Worm (Caenorhabditis elegans) whole organism, L1 larva: Measurements from ENCODE around the gene R05G6.9.
A peak's percentile ranks its signal among the peaks of the same experiment; 100 is the strongest.

Source experiments
- ets-5 ChIP-seq: fragments of 200-800 bp; sonication (Bioruptor generic); IDR thresholded peaks from 2 replicates; pipeline ENCODE4 v1.3.6; 2022; ENCODE audit warnings: missing genetic modification characterization, missing compliant biosample characterization
- rnt-1 ChIP-seq: sonication (generic microtip); optimal IDR thresholded peaks from 2 replicates; lab custom pipeline; 2016; ENCODE audit warnings: mild to moderate bottlenecking, missing genetic modification characterization, moderate library complexity, missing compliant biosample characterization
- unc-98 ChIP-seq: fragments of 200-800 bp; sonication (Bioruptor generic); IDR thresholded peaks from 2 replicates; pipeline ENCODE4 v1.3.6; 2022; ENCODE audit warnings: missing genetic modification characterization, missing compliant biosample characterization
- ztf-4 ChIP-seq: fragments of 150-350 bp; optimal IDR thresholded peaks from 2 replicates; lab custom pipeline; 2014; ENCODE audit warnings: missing biosample characterization, missing genetic modification characterization

DNA sequence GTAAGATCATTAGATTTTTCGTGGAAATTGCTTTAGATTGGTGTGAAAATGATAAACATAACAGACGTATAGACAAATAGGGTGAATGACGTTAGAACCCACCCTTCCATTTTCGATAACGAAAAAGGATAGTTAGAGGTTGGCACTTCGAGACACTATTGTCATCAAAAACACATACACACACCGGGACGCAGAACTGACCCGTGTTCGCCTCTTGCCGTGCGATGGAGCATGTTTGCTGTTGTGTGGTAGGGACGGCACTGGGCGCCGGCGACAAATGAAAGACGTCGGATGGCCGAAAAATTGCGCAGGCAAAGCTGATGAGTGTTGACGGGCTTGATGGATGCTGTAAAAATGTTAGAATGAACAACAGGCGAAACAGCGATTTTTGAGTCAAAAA, 33.8 kb upstream of the R05G6.9 start:
- TF ChIP-seq rnt-1 (tag; lab: Kevin White, UChicago) (peak; percentile 34), ztf-4 (tag; lab: Kevin White, UChicago) (no peak), ets-5 (GFP tag; lab: Robert Waterston, UW) (no peak), unc-98 (no peak)
